Worm (Caenorhabditis elegans) whole organism, L3 larva: ENCODE results near the gene mig-10.

Experiments used
- ama-1 ChIP-seq: fragments of 150-350 bp; optimal IDR thresholded peaks from 2 replicates; lab custom pipeline; 2018
- ceh-28 ChIP-seq: fragments of 150-350 bp; optimal IDR thresholded peaks from 2 replicates; lab custom pipeline; 2014; ENCODE audit warnings: missing biosample characterization, missing genetic modification reagents, missing genetic modification characterization
- egl-27 ChIP-seq: sonication (generic microtip); optimal IDR thresholded peaks from 4 replicates; lab custom pipeline; 2017; ENCODE audit warnings: missing biosample characterization, missing genetic modification reagents, missing genetic modification characterization
- egl-5 ChIP-seq: fragments of 150-350 bp; optimal IDR thresholded peaks from 2 replicates; lab custom pipeline; 2017; ENCODE audit warnings: missing biosample characterization, missing genetic modification reagents, missing genetic modification characterization, inconsistent platforms
- elt-2 ChIP-seq: sonication (generic microtip); optimal IDR thresholded peaks from 2 replicates; lab custom pipeline; 2016; ENCODE audit warnings: missing genetic modification reagents, mild to moderate bottlenecking, missing genetic modification characterization, missing compliant biosample characterization
- elt-3 ChIP-seq, 3 experiments: fragments of 150-350 bp in 1 of 3; sonication (generic microtip) in 2 of 3; optimal IDR thresholded peaks; 2 replicates in 2 of 3; 4 replicates in 1 of 3; lab custom pipeline; 2014 to 2017; ENCODE audit warnings: missing biosample characterization in 3 of 3, missing genetic modification characterization in 3 of 3
- fkh-10 ChIP-seq: sonication (generic microtip); optimal IDR thresholded peaks from 2 replicates; lab custom pipeline; 2017; ENCODE audit warnings: missing biosample characterization, missing genetic modification reagents, missing genetic modification characterization
- fkh-2 ChIP-seq: fragments of 150-350 bp; optimal IDR thresholded peaks from 2 replicates; lab custom pipeline; 2014; ENCODE audit warnings: missing biosample characterization, missing genetic modification reagents, missing genetic modification characterization
- hmg-11 ChIP-seq: sonication (generic microtip); optimal IDR thresholded peaks from 2 replicates; lab custom pipeline; 2016; ENCODE audit warnings: missing genetic modification characterization, missing compliant biosample characterization
- jun-1 ChIP-seq: fragments of 150-350 bp; optimal IDR thresholded peaks from 2 replicates; lab custom pipeline; 2014; ENCODE audit warnings: missing biosample characterization, missing genetic modification reagents, missing genetic modification characterization
- lin-15B ChIP-seq: fragments of 150-350 bp; optimal IDR thresholded peaks from 2 replicates; lab custom pipeline; 2014; ENCODE audit warnings: missing biosample characterization, missing genetic modification characterization
- lin-39 ChIP-seq: fragments of 150-350 bp; optimal IDR thresholded peaks from 2 replicates; lab custom pipeline; 2018; ENCODE audit warnings: missing biosample characterization, missing genetic modification reagents, missing genetic modification characterization
- mdl-1 ChIP-seq: fragments of 150-350 bp; optimal IDR thresholded peaks from 2 replicates; lab custom pipeline; 2014; ENCODE audit warnings: missing biosample characterization, missing genetic modification characterization
- nfya-1 ChIP-seq: sonication (generic microtip); optimal IDR thresholded peaks from 2 replicates; lab custom pipeline; 2017; ENCODE audit warnings: missing genetic modification characterization, mild to moderate bottlenecking, missing compliant biosample characterization, antibody characterized with exemption, moderate library complexity; ENCODE audit not compliant: insufficient read depth
- nhr-11 ChIP-seq: fragments of 150-350 bp; optimal IDR thresholded peaks from 2 replicates; lab custom pipeline; 2014; ENCODE audit warnings: missing biosample characterization, missing genetic modification characterization
- nhr-12 ChIP-seq: fragments of 150-350 bp; optimal IDR thresholded peaks from 2 replicates; lab custom pipeline; 2014; ENCODE audit warnings: missing biosample characterization, missing genetic modification characterization
- nhr-23 ChIP-seq: fragments of 150-350 bp; optimal IDR thresholded peaks from 2 replicates; lab custom pipeline; 2014; ENCODE audit warnings: missing biosample characterization, missing genetic modification reagents, missing genetic modification characterization
- nhr-237 ChIP-seq: fragments of 150-350 bp; optimal IDR thresholded peaks from 2 replicates; lab custom pipeline; 2014; ENCODE audit warnings: missing biosample characterization, missing genetic modification characterization
- nhr-25 ChIP-seq: sonication (generic microtip); optimal IDR thresholded peaks from 2 replicates; lab custom pipeline; 2017; ENCODE audit warnings: missing biosample characterization, missing genetic modification characterization
- nhr-28 ChIP-seq: fragments of 150-350 bp; optimal IDR thresholded peaks from 2 replicates; lab custom pipeline; 2014; ENCODE audit warnings: missing biosample characterization, missing genetic modification characterization
- nhr-43 ChIP-seq: sonication (generic microtip); optimal IDR thresholded peaks from 2 replicates; lab custom pipeline; 2016; ENCODE audit warnings: mild to moderate bottlenecking, missing genetic modification characterization, missing compliant biosample characterization; ENCODE audit not compliant: poor library complexity, severe bottlenecking
- nhr-67 ChIP-seq: fragments of 150-350 bp; optimal IDR thresholded peaks from 2 replicates; lab custom pipeline; 2014; ENCODE audit warnings: missing biosample characterization, missing genetic modification characterization
- pha-4 ChIP-seq: fragments of 150-350 bp; optimal IDR thresholded peaks from 2 replicates; lab custom pipeline; 2014; ENCODE audit warnings: missing biosample characterization, missing genetic modification reagents, missing genetic modification characterization
- pqm-1 ChIP-seq: fragments of 150-350 bp; optimal IDR thresholded peaks from 2 replicates; lab custom pipeline; 2017; ENCODE audit warnings: missing biosample characterization, missing genetic modification characterization, inconsistent platforms
- skn-1 ChIP-seq: fragments of 150-350 bp; optimal IDR thresholded peaks from 2 replicates; lab custom pipeline; 2014; ENCODE audit warnings: missing biosample characterization, missing genetic modification characterization
- snpc-4 ChIP-seq: fragments of 150-350 bp; optimal IDR thresholded peaks from 2 replicates; lab custom pipeline; 2014; ENCODE audit warnings: missing biosample characterization, missing genetic modification characterization
- unc-39 ChIP-seq: sonication (generic microtip); optimal IDR thresholded peaks from 4 replicates; lab custom pipeline; 2017; ENCODE audit warnings: missing biosample characterization, missing genetic modification characterization
- unc-62 ChIP-seq: fragments of 150-350 bp; sonication (generic microtip); optimal IDR thresholded peaks from 4 replicates; lab custom pipeline; 2014; ENCODE audit warnings: missing biosample characterization, missing genetic modification reagents, missing genetic modification characterization
- zag-1 ChIP-seq: fragments of 150-350 bp; optimal IDR thresholded peaks from 2 replicates; lab custom pipeline; 2014; ENCODE audit warnings: missing biosample characterization, missing genetic modification characterization

The mig-10 gene

ce11 chrIII:8354644-8355461 is 76.0 kb downstream of the mig-10 start, which contains the start of gene unc-116:
Gene unc-116, minus strand, starts transcription at chrIII:8355174.
- TF ChIP-seq pqm-1 (tag; lab: Kevin White, UChicago) = peak; percentile 18
- TF ChIP-seq lin-39 (tag; lab: Kevin White, UChicago) = peak; percentile 39
- TF ChIP-seq lin-15B = peak; percentile 36
- no peak for TF ChIP-seq fkh-2 (tag; lab: Kevin White, UChicago)
- peak; percentile 36 for TF ChIP-seq mdl-1 (tag; lab: Kevin White, UChicago)
- no peak for TF ChIP-seq unc-39
- no peak for TF ChIP-seq egl-5 (tag; lab: Kevin White, UChicago)
- no peak for TF ChIP-seq egl-27 (tag; lab: Kevin White, UChicago)
- peak; percentile 87 for TF ChIP-seq pha-4 (tag; lab: Kevin White, UChicago)
- peak; percentile 62 for TF ChIP-seq nhr-23 (tag; lab: Kevin White, UChicago)
- TF ChIP-seq nhr-12 = no peak
- TF ChIP-seq nhr-43 (tag; lab: Kevin White, UChicago) = no peak
- TF ChIP-seq nhr-11 (tag; lab: Kevin White, UChicago) = no peak
- TF ChIP-seq nhr-25 (tag; lab: Kevin White, UChicago) = peak; percentile 14
- TF ChIP-seq ceh-28 = peak; percentile 52
- no peak for TF ChIP-seq unc-62 (GFP tag; lab: Kevin White, UChicago)
- TF ChIP-seq elt-2 = peak; percentile 8
- TF ChIP-seq snpc-4 (tag; lab: Kevin White, UChicago) = peak; percentile 4
- TF ChIP-seq ama-1 (lab: Kevin White, UChicago) = peak; percentile 15
- no peak for TF ChIP-seq skn-1 (tag; lab: Kevin White, UChicago)
- TF ChIP-seq nfya-1 (tag; lab: Kevin White, UChicago) = peak; percentile 88
- no peak for TF ChIP-seq jun-1 (tag; lab: Kevin White, UChicago)
- TF ChIP-seq fkh-10 (GFP tag; lab: Kevin White, UChicago) = no peak
- no peak for TF ChIP-seq nhr-67 (tag; lab: Kevin White, UChicago)

- TF ChIP-seq jun-1 (tag; lab: Kevin White, UChicago) (no peak), nhr-43 (tag; lab: Kevin White, UChicago) (no peak), egl-5 (tag; lab: Kevin White, UChicago) (no peak), nhr-237 (tag; lab: Kevin White, UChicago) (no peak), zag-1 (tag; lab: Kevin White, UChicago) (no peak), skn-1 (tag; lab: Kevin White, UChicago) (no peak), nhr-28 (tag; lab: Kevin White, UChicago) (no peak), egl-27 (tag; lab: Kevin White, UChicago) (no peak), mdl-1 (tag; lab: Kevin White, UChicago) (no peak), hmg-11 (tag; lab: Kevin White, UChicago) (no peak), elt-3 (tag; optimal IDR thresholded peaks at IDR 0.05; lab: Kevin White, UChicago) (no peak), nhr-25 (tag; lab: Kevin White, UChicago) (no peak), lin-39 (tag; lab: Kevin White, UChicago) (no peak)
Observed at ce11 chrIII:8355462-8355815, 76.5 kb downstream of the mig-10 start.
